Worm (Caenorhabditis elegans): ENCODE data around the gene rrp-8.

- TF ChIP-seq flt-1 (GFP tag; IDR thresholded peaks at IDR 0.05): no peak
- TF ChIP-seq med-1 (GFP tag; optimal IDR thresholded peaks at IDR 0.05; ENCODE audit: insufficient read depth): no peak
- no peak for TF ChIP-seq ztf-29 (GFP tag; IDR thresholded peaks at IDR 0.05)
- TF ChIP-seq T22C8.4 (GFP tag; IDR thresholded peaks at IDR 0.05): no peak
Measured at ce11 chrIV:379605-380004, 16.7 kb upstream of the rrp-8 start.

All from whole organism, midembryonic.